Fruit fly (Drosophila melanogaster): ENCODE results near the gene CG18745.
A peak's percentile ranks its signal among the peaks of the same experiment; 100 is the strongest.

Gene CG18745

DNA sequence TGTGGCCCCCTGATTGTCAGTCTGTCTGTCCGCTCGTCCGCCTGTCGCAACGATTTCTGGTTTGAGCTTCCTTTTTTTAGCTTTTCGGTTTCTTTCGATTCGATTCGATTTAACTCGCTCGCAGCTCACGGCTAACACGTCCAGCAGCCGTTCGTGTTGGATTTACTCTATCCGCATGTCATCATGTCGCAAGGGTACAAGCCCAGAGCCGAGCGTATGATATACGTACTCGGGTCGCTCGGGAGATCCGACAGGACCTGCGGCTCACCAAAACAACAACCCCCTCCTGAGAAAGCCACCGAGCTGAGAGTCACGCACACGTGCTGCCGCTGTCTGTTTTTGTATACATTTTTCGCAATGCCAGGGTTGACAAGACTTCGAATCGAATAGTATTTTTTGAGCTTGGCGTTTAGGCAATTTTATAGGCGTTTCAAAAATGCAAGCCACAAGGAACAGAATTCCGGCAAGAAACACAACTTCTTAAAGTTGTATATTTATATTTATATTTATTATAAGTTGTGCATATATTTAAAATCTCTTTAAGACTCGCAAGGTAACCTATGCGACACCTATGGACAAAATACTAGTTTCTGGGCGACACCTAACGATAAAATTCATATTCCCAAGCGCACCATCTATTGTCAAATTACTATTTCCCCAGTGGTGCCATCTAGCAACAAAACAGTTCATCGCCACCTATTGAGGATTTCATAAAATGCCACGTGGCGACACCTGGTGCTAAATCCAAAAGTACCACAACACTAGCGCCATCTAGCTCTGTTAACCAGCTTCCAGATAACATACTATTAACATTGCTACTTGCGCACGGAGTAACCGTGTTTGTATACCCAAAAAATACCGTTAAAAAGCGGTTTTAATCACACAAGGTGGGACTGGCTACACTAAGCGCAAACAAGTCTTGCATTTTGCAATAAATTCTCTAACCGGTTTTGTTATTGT, 24.0 kb upstream of the CG18745 start, which contains the start of the genes CG2993 and sgll (continued):
- TF ChIP-seq CG13123 (GFP tag; optimal IDR thresholded peaks at IDR 0.05) (peak; percentile 83), CG10431 (GFP tag; optimal IDR thresholded peaks at IDR 0.05) (no peak), CG13296 (GFP tag; optimal IDR thresholded peaks at IDR 0.05) (no peak), nerfin-1 (tag; optimal IDR thresholded peaks at IDR 0.05) (peak; percentile 37), Kr (GFP tag; optimal IDR thresholded peaks at IDR 0.05) (peak; percentile 32), gt (GFP tag; IDR thresholded peaks at IDR 0.05) (peak; percentile 83), hbn (GFP tag; IDR thresholded peaks at IDR 0.05; ENCODE audit: partially characterized antibody) (no peak; the same call in 1 of the 2 replicates), CG6813 (GFP tag; optimal IDR thresholded peaks at IDR 0.05) (peak; percentile 46), CG42726 (GFP tag; IDR thresholded peaks at IDR 0.05; ENCODE audit: partially characterized antibody) (peak; percentile 83), CG2889 (GFP tag; IDR thresholded peaks at IDR 0.05) (peak; percentile 70; the same call in 2 of the 3 replicates), Sin3A (optimal IDR thresholded peaks at IDR 0.05) (no peak), grau (tag; optimal IDR thresholded peaks at IDR 0.05) (peak; percentile 87), CG3995 (GFP tag; optimal IDR thresholded peaks at IDR 0.05) (peak; percentile 25), Dll (GFP tag; IDR thresholded peaks at IDR 0.05; ENCODE audit: partially characterized antibody) (no peak), Aef1 (GFP tag; IDR thresholded peaks at IDR 0.05) (peak; percentile 89), lmd (GFP tag; IDR thresholded peaks at IDR 0.05) (peak; percentile 96), bsh (GFP tag; optimal IDR thresholded peaks at IDR 0.05) (peak in 1 of 2 experiments; percentile 87), Taf1 (GFP tag; IDR thresholded peaks at IDR 0.05) (peak; percentile 89), CoRest (tag; optimal IDR thresholded peaks at IDR 0.05) (peak; percentile 88), lola (GFP tag; optimal IDR thresholded peaks at IDR 0.05) (no peak), CG6272 (GFP tag; IDR thresholded peaks at IDR 0.05) (peak; percentile 87), cato (GFP tag; optimal IDR thresholded peaks at IDR 0.05; ENCODE audit: borderline replicate concordance) (peak; percentile 84), Fer2 (tag; optimal IDR thresholded peaks at IDR 0.05) (peak; percentile 71), mirr (GFP tag; optimal IDR thresholded peaks at IDR 0.05) (peak; percentile 89), dati (GFP tag; IDR thresholded peaks at IDR 0.05) (peak; percentile 75), fu2 (GFP tag; optimal IDR thresholded peaks at IDR 0.05) (peak; percentile 83), CG14710 (tag; optimal IDR thresholded peaks at IDR 0.05) (no peak), Poxn (GFP tag; IDR thresholded peaks at IDR 0.05) (peak; percentile 40; the same call in 1 of the 2 replicates), CG6654 (GFP tag; optimal IDR thresholded peaks at IDR 0.05) (peak; percentile 77), slou (GFP tag; optimal IDR thresholded peaks at IDR 0.05) (peak; percentile 83), CG7745 (tag; optimal IDR thresholded peaks at IDR 0.05) (no peak), CG14860 (GFP tag; IDR thresholded peaks at IDR 0.05; ENCODE audit: partially characterized antibody) (no peak), salm (tag; optimal IDR thresholded peaks at IDR 0.05) (no peak), NC2α (GFP tag; optimal IDR thresholded peaks at IDR 0.05) (peak; percentile 81), CG8388 (GFP tag; optimal IDR thresholded peaks at IDR 0.05) (peak; percentile 39), CG18011 (GFP tag; optimal IDR thresholded peaks at IDR 0.05) (no peak), cad (GFP tag; optimal IDR thresholded peaks at IDR 0.05) (no peak), CG3726 (GFP tag; IDR thresholded peaks at IDR 0.05) (peak; percentile 88; the same call in 2 of the 3 replicates), CG6854 (GFP tag; optimal IDR thresholded peaks at IDR 0.05) (peak; percentile 38), CG12391 (tag; optimal IDR thresholded peaks at IDR 0.05) (no peak), CG11504 (tag; optimal IDR thresholded peaks at IDR 0.05) (peak; percentile 87), CG10209 (GFP tag; optimal IDR thresholded peaks at IDR 0.05) (peak; percentile 91), CG32772 (GFP tag; IDR thresholded peaks at IDR 0.05) (peak; percentile 95), B-H1 (GFP tag; IDR thresholded peaks at IDR 0.05) (peak; percentile 81), Hey (tag; optimal IDR thresholded peaks at IDR 0.05) (peak; percentile 51), CG17361 (GFP tag; IDR thresholded peaks at IDR 0.05) (peak; percentile 89; the same call in 2 of the 3 replicates), CG14441 (GFP tag; IDR thresholded peaks at IDR 0.05) (peak; percentile 93)
